Worm (Caenorhabditis elegans) whole organism, midembryonic: Measurements from ENCODE around the gene best-5.

Experiments used
- T22C8.4 ChIP-seq: fragments of 200-800 bp; sonication (Bioruptor generic); IDR thresholded peaks from 2 replicates; pipeline ENCODE4 v1.3.6; 2022; ENCODE audit warnings: missing genetic modification characterization, missing compliant biosample characterization
- cog-1 ChIP-seq: sonication (generic microtip); optimal IDR thresholded peaks from 2 replicates; lab custom pipeline; 2016; ENCODE audit warnings: missing genetic modification characterization, missing compliant biosample characterization
- flt-1 ChIP-seq: fragments of 200-800 bp; sonication (Bioruptor generic); IDR thresholded peaks from 2 replicates; pipeline ENCODE4 v1.3.6; 2022; ENCODE audit warnings: missing genetic modification characterization, missing compliant biosample characterization
- klf-2 ChIP-seq: fragments of 200-800 bp; sonication (Bioruptor generic); conservative IDR thresholded peaks from 2 replicates; pipeline ENCODE4 v1.3.6; 2022; ENCODE audit warnings: missing genetic modification reagents, missing genetic modification characterization, missing compliant biosample characterization
- med-1 ChIP-seq: sonication (generic microtip); optimal IDR thresholded peaks from 2 replicates; lab custom pipeline; 2017; ENCODE audit warnings: missing genetic modification characterization, mild to moderate bottlenecking, missing compliant biosample characterization, antibody characterized with exemption, missing genetic modification reagents; ENCODE audit not compliant: insufficient read depth
- ref-1 ChIP-seq: fragments of 200-800 bp; sonication (Bioruptor generic); conservative IDR thresholded peaks from 2 replicates; pipeline ENCODE4 v1.3.6; 2022; ENCODE audit warnings: missing genetic modification reagents, missing genetic modification characterization, missing compliant biosample characterization
- tab-1 ChIP-seq: fragments of 200-800 bp; sonication (Bioruptor generic); IDR thresholded peaks from 2 replicates; pipeline ENCODE4 v1.3.6; 2022; ENCODE audit warnings: missing genetic modification characterization, missing compliant biosample characterization
- ztf-23 ChIP-seq: fragments of 200-800 bp; sonication (Bioruptor generic); IDR thresholded peaks from 2 replicates; pipeline ENCODE4 v1.3.6; 2022; ENCODE audit warnings: missing genetic modification reagents, missing genetic modification characterization, missing compliant biosample characterization
- ztf-29 ChIP-seq: fragments of 200-800 bp; sonication (Bioruptor generic); IDR thresholded peaks from 2 replicates; pipeline ENCODE4 v1.3.6; 2022; ENCODE audit warnings: missing genetic modification reagents, missing genetic modification characterization, missing compliant biosample characterization

DNA sequence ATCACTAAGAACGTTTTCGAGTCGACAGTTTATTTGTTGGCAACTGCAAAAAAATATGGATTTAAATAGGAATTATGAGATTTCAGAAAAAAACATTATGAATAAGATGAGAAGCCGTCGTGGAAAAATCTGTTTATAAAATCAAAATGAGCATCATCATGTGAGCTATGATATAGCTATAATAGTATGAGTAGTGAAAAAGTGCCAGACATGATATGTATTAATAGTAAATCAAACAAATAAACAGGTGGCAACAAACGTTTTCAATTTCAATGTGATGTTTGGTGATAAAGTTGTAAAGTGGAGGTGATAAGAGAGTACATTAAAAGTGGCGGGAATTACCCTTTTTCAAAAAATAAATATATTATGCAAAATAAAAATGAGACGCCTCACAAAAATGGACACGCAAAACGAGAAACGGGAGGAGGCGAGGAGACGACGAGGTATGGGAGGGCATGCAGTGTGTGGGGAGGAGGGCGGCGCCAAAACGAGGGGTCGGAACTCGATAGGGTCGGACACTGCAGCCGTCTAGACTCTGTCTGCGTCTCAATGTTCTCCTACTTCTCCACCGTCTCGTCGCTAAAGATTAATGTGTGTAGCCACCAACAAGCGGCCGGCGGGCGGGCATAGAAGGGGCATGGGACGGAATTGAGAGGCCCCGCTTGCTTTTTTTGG, 22.3 kb downstream of the best-5 start, which contains the start of gene C07A9.9:
- TF ChIP-seq T22C8.4 (no peak), med-1 (no peak), tab-1 (peak; percentile 76; the same call in 1 of the 2 replicates), cog-1 (tag; lab: Kevin White, UChicago) (no peak), flt-1 (GFP tag; lab: Robert Waterston, UW) (no peak), ztf-23 (GFP tag; lab: Robert Waterston, UW) (no peak), ref-1 (no peak), ztf-29 (GFP tag; lab: Robert Waterston, UW) (0 out of 2 replicates have a peak, but pooled peaks have one; percentile 25), klf-2 (GFP tag; lab: Robert Waterston, UW) (no peak)
